Worm (Caenorhabditis elegans) whole organism, young adult: Measurements from ENCODE around the gene F44E5.2.

Experiments
- B0019.2 ChIP-seq: fragments of 200-800 bp; sonication (Bioruptor generic); conservative IDR thresholded peaks from 2 replicates; pipeline ENCODE4 v1.3.6; 2022; ENCODE audit warnings: missing genetic modification reagents, missing genetic modification characterization, missing compliant biosample characterization
- B0261.1 ChIP-seq: sonication (generic microtip); optimal IDR thresholded peaks from 2 replicates; lab custom pipeline; 2016; ENCODE audit warnings: mild to moderate bottlenecking, missing genetic modification characterization, moderate library complexity, missing compliant biosample characterization
- C17E4.6 ChIP-seq: fragments of 200-800 bp; sonication (Bioruptor generic); IDR thresholded peaks from 2 replicates; pipeline ENCODE4 v1.3.6; 2022; ENCODE audit warnings: missing genetic modification reagents, missing genetic modification characterization, missing compliant biosample characterization
- D2030.7 ChIP-seq: fragments of 200-800 bp; sonication (Bioruptor generic); IDR thresholded peaks from 2 replicates; pipeline ENCODE4 v1.3.6; 2022; ENCODE audit warnings: missing genetic modification reagents, missing genetic modification characterization, missing compliant biosample characterization
- F22D6.2 ChIP-seq: sonication (generic microtip); optimal IDR thresholded peaks from 2 replicates; lab custom pipeline; 2016; ENCODE audit warnings: mild to moderate bottlenecking, missing genetic modification characterization, missing compliant biosample characterization
- F49E8.2 ChIP-seq: sonication (generic microtip); optimal IDR thresholded peaks from 3 replicates; lab custom pipeline; 2017; ENCODE audit warnings: missing genetic modification characterization, mild to moderate bottlenecking, missing compliant biosample characterization, antibody characterized with exemption, moderate library complexity; ENCODE audit not compliant: insufficient read depth
- F57A8.1 ChIP-seq: fragments of 200-800 bp; sonication (Bioruptor generic); optimal IDR thresholded peaks from 2 replicates; lab custom pipeline; 2018; ENCODE audit warnings: mild to moderate bottlenecking, missing genetic modification characterization, moderate library complexity, missing compliant biosample characterization
- athp-1 ChIP-seq: sonication (generic microtip); optimal IDR thresholded peaks from 2 replicates; lab custom pipeline; 2017; ENCODE audit warnings: mild to moderate bottlenecking, missing genetic modification characterization, missing compliant biosample characterization
- attf-5 ChIP-seq: fragments of 200-800 bp; sonication (Bioruptor generic); optimal IDR thresholded peaks from 2 replicates; lab custom pipeline; 2018; ENCODE audit warnings: mild to moderate bottlenecking, missing genetic modification characterization, missing compliant biosample characterization
- ccch-3 ChIP-seq: fragments of 200-800 bp; sonication (Bioruptor generic); optimal IDR thresholded peaks from 2 replicates; lab custom pipeline; 2018; ENCODE audit warnings: mild to moderate bottlenecking, missing genetic modification characterization, missing compliant biosample characterization
- ceh-40 ChIP-seq: fragments of 200-800 bp; sonication (Bioruptor generic); IDR thresholded peaks from 2 replicates; pipeline ENCODE4 v1.3.6; 2022; ENCODE audit warnings: missing genetic modification characterization, missing compliant biosample characterization
- ceh-79 ChIP-seq: sonication (generic microtip); optimal IDR thresholded peaks from 2 replicates; lab custom pipeline; 2017; ENCODE audit warnings: mild to moderate bottlenecking, missing genetic modification characterization, missing compliant biosample characterization
- ceh-91 ChIP-seq: fragments of 200-800 bp; sonication (Bioruptor generic); IDR thresholded peaks from 2 replicates; pipeline ENCODE4 v1.3.6; 2022; ENCODE audit warnings: missing genetic modification reagents, missing genetic modification characterization, missing compliant biosample characterization
- chd-7 ChIP-seq: sonication (generic microtip); optimal IDR thresholded peaks from 2 replicates; lab custom pipeline; 2016; ENCODE audit warnings: mild to moderate bottlenecking, missing genetic modification characterization, moderate library complexity, missing compliant biosample characterization
- dox-1 ChIP-seq: fragments of 200-800 bp; sonication (Bioruptor generic); IDR thresholded peaks from 2 replicates; pipeline ENCODE4 v1.3.6; 2022; ENCODE audit warnings: missing genetic modification reagents, missing genetic modification characterization, missing compliant biosample characterization
- dpl-1 ChIP-seq: fragments of 150-350 bp; optimal IDR thresholded peaks from 2 replicates; lab custom pipeline; 2014; ENCODE audit warnings: missing biosample characterization, missing genetic modification reagents, missing genetic modification characterization
- efl-1 ChIP-seq: fragments of 150-350 bp; optimal IDR thresholded peaks from 2 replicates; lab custom pipeline; 2014; ENCODE audit warnings: missing biosample characterization, missing genetic modification reagents, missing genetic modification characterization
- egrh-3 ChIP-seq: fragments of 200-800 bp; sonication (Bioruptor generic); IDR thresholded peaks from 2 replicates; pipeline ENCODE4 v1.3.6; 2022; ENCODE audit warnings: missing genetic modification reagents, missing genetic modification characterization, missing compliant biosample characterization
- him-1 ChIP-seq: sonication (generic microtip); optimal IDR thresholded peaks from 2 replicates; lab custom pipeline; 2016; ENCODE audit warnings: missing genotype, missing genetic modification reagents, missing genetic modification characterization, missing compliant biosample characterization
- hlh-26 ChIP-seq: fragments of 200-800 bp; sonication (Bioruptor generic); conservative IDR thresholded peaks from 2 replicates; pipeline ENCODE4 v1.3.6; 2022; ENCODE audit warnings: missing genetic modification reagents, missing genetic modification characterization, missing compliant biosample characterization
- hmg-1.2 ChIP-seq: fragments of 200-800 bp; sonication (Bioruptor generic); IDR thresholded peaks from 2 replicates; pipeline ENCODE4 v1.3.6; 2022; ENCODE audit warnings: missing genetic modification reagents, missing genetic modification characterization, missing compliant biosample characterization
- hrde-1 ChIP-seq: sonication (generic microtip); optimal IDR thresholded peaks from 2 replicates; lab custom pipeline; 2016; ENCODE audit warnings: missing genetic modification characterization, mild to moderate bottlenecking, missing compliant biosample characterization, moderate library complexity, missing genotype, missing genetic modification reagents, borderline replicate concordance
- hsf-1 ChIP-seq: fragments of 200-800 bp; sonication (Bioruptor generic); IDR thresholded peaks from 2 replicates; pipeline ENCODE4 v1.3.6; 2022; ENCODE audit warnings: missing genetic modification reagents, missing genetic modification characterization, missing compliant biosample characterization
- lin-26 ChIP-seq: fragments of 200-800 bp; sonication (Bioruptor generic); IDR thresholded peaks from 2 replicates; pipeline ENCODE4 v1.3.6; 2022; ENCODE audit warnings: missing genetic modification reagents, missing genetic modification characterization, missing compliant biosample characterization
- lin-54 ChIP-seq: fragments of 200-800 bp; sonication (Bioruptor generic); optimal IDR thresholded peaks from 2 replicates; lab custom pipeline; 2018; ENCODE audit warnings: mild to moderate bottlenecking, missing genetic modification characterization, missing compliant biosample characterization
- lsl-1 ChIP-seq: fragments of 200-800 bp; sonication (Bioruptor generic); optimal IDR thresholded peaks from 2 replicates; lab custom pipeline; 2018; ENCODE audit warnings: mild to moderate bottlenecking, missing genetic modification characterization, moderate library complexity, missing compliant biosample characterization
- madf-3 ChIP-seq: fragments of 200-800 bp; sonication (Bioruptor generic); IDR thresholded peaks from 2 replicates; pipeline ENCODE4 v1.3.6; 2022; ENCODE audit warnings: missing genetic modification reagents, missing genetic modification characterization, missing compliant biosample characterization
- madf-8 ChIP-seq: fragments of 200-800 bp; sonication (Bioruptor generic); conservative IDR thresholded peaks from 2 replicates; pipeline ENCODE4 v1.3.6; 2022; ENCODE audit warnings: missing genetic modification reagents, missing genetic modification characterization, missing compliant biosample characterization
- mcd-1 ChIP-seq: fragments of 200-800 bp; sonication (Bioruptor generic); IDR thresholded peaks from 2 replicates; pipeline ENCODE4 v1.3.6; 2022; ENCODE audit warnings: missing genetic modification reagents, missing genetic modification characterization, missing compliant biosample characterization
- nfya-2 ChIP-seq: fragments of 200-800 bp; sonication (Bioruptor generic); IDR thresholded peaks from 2 replicates; pipeline ENCODE4 v1.3.6; 2022; ENCODE audit warnings: missing genetic modification reagents, missing genetic modification characterization, missing compliant biosample characterization
- nfyb-1 ChIP-seq: fragments of 200-800 bp; sonication (Bioruptor generic); IDR thresholded peaks from 2 replicates; pipeline ENCODE4 v1.3.6; 2022; ENCODE audit warnings: missing genetic modification reagents, missing genetic modification characterization, missing compliant biosample characterization
- nhr-120 ChIP-seq: fragments of 200-800 bp; sonication (Bioruptor generic); IDR thresholded peaks from 2 replicates; pipeline ENCODE4 v1.3.6; 2022; ENCODE audit warnings: missing genetic modification characterization, missing compliant biosample characterization
- pbrm-1 ChIP-seq: fragments of 200-800 bp; sonication (Bioruptor generic); IDR thresholded peaks from 2 replicates; pipeline ENCODE4 v1.3.6; 2022; ENCODE audit warnings: missing genetic modification reagents, missing genetic modification characterization, missing compliant biosample characterization
- rec-8 ChIP-seq, 2 experiments: sonication (generic microtip); optimal IDR thresholded peaks; 2 replicates each; lab custom pipeline; 2016; ENCODE audit warnings: mild to moderate bottlenecking in 2 of 2, missing genetic modification characterization in 2 of 2, missing genetic modification reagents in 2 of 2, missing genotype in 2 of 2, missing biosample characterization in 1 of 2, missing compliant biosample characterization in 1 of 2, moderate library complexity in 1 of 2
- snpc-1.1 ChIP-seq: sonication (generic microtip); optimal IDR thresholded peaks from 2 replicates; lab custom pipeline; 2017; ENCODE audit warnings: missing genetic modification characterization, mild to moderate bottlenecking, missing compliant biosample characterization, antibody characterized with exemption, moderate library complexity, missing genotype, missing genetic modification reagents; ENCODE audit not compliant: insufficient read depth
- snpc-3.4 ChIP-seq: sonication (generic microtip); optimal IDR thresholded peaks from 2 replicates; lab custom pipeline; 2017; ENCODE audit warnings: missing genetic modification characterization, mild to moderate bottlenecking, missing compliant biosample characterization, antibody characterized with exemption, moderate library complexity, missing genotype, missing genetic modification reagents
- snpc-4 ChIP-seq, 5 experiments: fragments of 150-350 bp in 1 of 5; sonication (generic microtip) in 4 of 5; optimal IDR thresholded peaks; 2 replicates each; lab custom pipeline; 2014 to 2018; ENCODE audit warnings: missing genetic modification characterization in 5 of 5, missing biosample characterization in 3 of 5, antibody characterized with exemption in 2 of 5, mild to moderate bottlenecking in 2 of 5, missing compliant biosample characterization in 2 of 5, missing genotype in 2 of 5, moderate library complexity in 2 of 5, missing genetic modification reagents in 1 of 5
- tbp1 ChIP-seq: fragments of 200-800 bp; sonication (Bioruptor generic); optimal IDR thresholded peaks from 2 replicates; lab custom pipeline; 2018; ENCODE audit warnings: mild to moderate bottlenecking, missing genetic modification characterization, missing compliant biosample characterization
- tbx-9 ChIP-seq: sonication (generic microtip); optimal IDR thresholded peaks from 2 replicates; lab custom pipeline; 2016; ENCODE audit warnings: borderline replicate concordance, missing genetic modification characterization, inconsistent platforms, missing compliant biosample characterization
- unc-130 ChIP-seq: sonication (generic microtip); optimal IDR thresholded peaks from 2 replicates; lab custom pipeline; 2016; ENCODE audit warnings: missing genetic modification reagents, missing genetic modification characterization, missing compliant biosample characterization
- zfh-2 ChIP-seq: fragments of 200-800 bp; sonication (Bioruptor generic); conservative IDR thresholded peaks from 2 replicates; pipeline ENCODE4 v1.3.6; 2022; ENCODE audit warnings: missing genetic modification reagents, missing genetic modification characterization, missing compliant biosample characterization
- zim-3 ChIP-seq: sonication (generic microtip); optimal IDR thresholded peaks from 2 replicates; lab custom pipeline; 2017; ENCODE audit warnings: mild to moderate bottlenecking, missing genetic modification characterization, moderate library complexity, missing compliant biosample characterization
- ztf-18 ChIP-seq: sonication (generic microtip); optimal IDR thresholded peaks from 2 replicates; lab custom pipeline; 2016; ENCODE audit warnings: missing genotype, mild to moderate bottlenecking, missing genetic modification characterization, missing compliant biosample characterization

F44E5.2 gene

ce11 chrII:11725615-11726014 is 41.0 kb upstream of the F44E5.2 start:
- TF ChIP-seq zfh-2 (GFP tag; lab: Robert Waterston, UW) (peak; percentile 52; the same call in 1 of the 2 replicates), chd-7 (tag; lab: Kevin White, UChicago) (peak; percentile 3), ztf-18 (tag; lab: Kevin White, UChicago) (no peak)

ce11 chrII:11726470-11727106 is 40.0 kb upstream of the F44E5.2 start, which contains the start of gene F13D12.5:
F13D12.5 (plus strand) TSS chrII:11726814.
- TF ChIP-seq mcd-1 (GFP tag; lab: Robert Waterston, UW) = peak; percentile 43; the same call in 1 of the 2 replicates
- peak; percentile 88 for TF ChIP-seq ceh-91 (GFP tag; lab: Robert Waterston, UW)
- peak; percentile 86 for TF ChIP-seq egrh-3
- TF ChIP-seq F49E8.2 (tag; lab: Kevin White, UChicago) = no peak
- no peak for TF ChIP-seq snpc-4 (GFP tag; optimal IDR thresholded peaks at IDR 0.05; lab: Kevin White, UChicago)
- peak in 1 of 4 experiments; percentile 1 for TF ChIP-seq snpc-4 (tag; optimal IDR thresholded peaks at IDR 0.05; lab: Kevin White, UChicago)
- peak; percentile 87 for TF ChIP-seq zfh-2 (GFP tag; lab: Robert Waterston, UW)
- TF ChIP-seq zim-3 (tag; lab: Kevin White, UChicago) = peak; percentile 44
- no peak for TF ChIP-seq rec-8 (tag; optimal IDR thresholded peaks at IDR 0.05; lab: Kevin White, UChicago)
- no peak for TF ChIP-seq ccch-3
- no peak for TF ChIP-seq tbx-9 (tag; lab: Kevin White, UChicago)
- peak; percentile 84 for TF ChIP-seq lin-54 (GFP tag; lab: Kevin White, UChicago)
- peak; percentile 89 for TF ChIP-seq madf-8 (GFP tag; lab: Robert Waterston, UW)
- TF ChIP-seq F22D6.2 (tag; lab: Kevin White, UChicago) = no peak
- peak; percentile 38 for TF ChIP-seq snpc-1.1
- TF ChIP-seq B0019.2 (GFP tag; lab: Robert Waterston, UW) = peak; percentile 35; the same call in 1 of the 2 replicates
- TF ChIP-seq lin-26 (GFP tag; lab: Robert Waterston, UW) = 0 out of 2 replicates have a peak, but pooled peaks have one; percentile 60
- 0 out of 2 replicates have a peak, but pooled peaks have one; percentile 9 for TF ChIP-seq C17E4.6 (GFP tag; lab: Robert Waterston, UW)
- peak; percentile 61; the same call in 1 of the 2 replicates for TF ChIP-seq hsf-1
- peak; percentile 43 for TF ChIP-seq dox-1
- peak; percentile 88 for TF ChIP-seq efl-1 (GFP tag; lab: Kevin White, UChicago)
- no peak for TF ChIP-seq ceh-79
- TF ChIP-seq chd-7 (tag; lab: Kevin White, UChicago) = no peak
- TF ChIP-seq D2030.7 (GFP tag; lab: Robert Waterston, UW) = peak; percentile 86
- peak; percentile 6 for TF ChIP-seq ztf-18 (tag; lab: Kevin White, UChicago)
- TF ChIP-seq attf-5 (GFP tag; lab: Kevin White, UChicago) = peak; percentile 7
- peak; percentile 2 for TF ChIP-seq tbp1
- peak; percentile 18; the same call in 1 of the 2 replicates for TF ChIP-seq hmg-1.2
- TF ChIP-seq madf-3 (GFP tag; lab: Robert Waterston, UW) = peak; percentile 39; the same call in 1 of the 2 replicates
- no peak for TF ChIP-seq F57A8.1 (GFP tag; lab: Kevin White, UChicago)
- TF ChIP-seq snpc-3.4 (tag; lab: Kevin White, UChicago) = peak; percentile 71
- no peak; the same call in 1 of the 2 replicates for TF ChIP-seq pbrm-1 (GFP tag; lab: Robert Waterston, UW)
- no peak for TF ChIP-seq hlh-26 (GFP tag; lab: Robert Waterston, UW)
- no peak for TF ChIP-seq ceh-40 (GFP tag; lab: Robert Waterston, UW)
- TF ChIP-seq B0261.1 (tag; lab: Kevin White, UChicago) = no peak
- TF ChIP-seq lsl-1 = peak; percentile 94
- TF ChIP-seq nfya-2 = no peak
- TF ChIP-seq unc-130 (GFP tag; lab: Kevin White, UChicago) = peak; percentile 37
- TF ChIP-seq nfyb-1 (GFP tag; lab: Robert Waterston, UW) = no peak
- TF ChIP-seq dpl-1 (GFP tag; lab: Kevin White, UChicago) = peak; percentile 74
- no peak for TF ChIP-seq nhr-120 (GFP tag; lab: Robert Waterston, UW)
- TF ChIP-seq athp-1 (tag; lab: Kevin White, UChicago) = peak; percentile 32
- no peak for TF ChIP-seq hrde-1 (tag; lab: Kevin White, UChicago)
- no peak for TF ChIP-seq him-1
